Fruit fly (Drosophila melanogaster) whole organism: ENCODE data around the gene aay.

Experiments
- CG8478 ChIP-seq: fragments of >200 bp; optimal IDR thresholded peaks from 2 replicates; lab custom pipeline; 2018; ENCODE audit warnings: inconsistent platforms
- Dll ChIP-seq: fragments of >200 bp; optimal IDR thresholded peaks from 2 replicates; lab custom pipeline; 2017
- EcR ChIP-seq, 2 experiments: fragments of >200 bp; optimal IDR thresholded peaks; 2 replicates each; lab custom pipeline; 2017; ENCODE audit warnings: missing biosample characterization in 2 of 2, missing genetic modification characterization in 2 of 2, missing genetic modification reagents in 2 of 2
- pan ChIP-seq: fragments of >200 bp; optimal IDR thresholded peaks from 2 replicates; lab custom pipeline; 2017
- psq ChIP-seq: fragments of >200 bp; optimal IDR thresholded peaks from 2 replicates; lab custom pipeline; 2017
- usp ChIP-seq: fragments of >200 bp; optimal IDR thresholded peaks from 2 replicates; lab custom pipeline; 2017; ENCODE audit warnings: missing biosample characterization, missing genetic modification characterization, mixed read lengths

aay gene

DNA sequence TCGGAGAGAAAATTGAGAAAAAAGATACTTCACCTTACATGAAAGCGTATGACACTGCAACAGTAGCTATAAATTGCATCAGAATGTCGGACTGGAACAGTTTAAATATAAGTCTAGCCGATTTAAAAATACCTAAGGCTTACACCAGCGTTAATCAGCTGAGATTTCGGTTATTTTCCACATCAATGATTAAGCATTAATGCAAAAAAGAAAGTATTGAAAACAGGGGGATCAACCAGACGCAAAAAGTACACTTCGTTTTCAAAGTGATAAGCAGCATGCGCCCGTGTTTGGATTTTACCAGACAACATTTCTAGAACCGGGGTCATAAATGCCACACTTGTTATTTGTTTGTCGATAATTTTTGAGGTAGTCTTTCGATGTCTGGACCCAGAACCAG lies 918 bp upstream of the aay start:
- TF ChIP-seq pan (lab: Kevin White, UChicago): no peak
- TF ChIP-seq psq (lab: Kevin White, UChicago): no peak
- TF ChIP-seq EcR (GFP tag; optimal IDR thresholded peaks at IDR 0.05; lab: Kevin White, UChicago): no peak
- no peak for TF ChIP-seq CG8478 (lab: Kevin White, UChicago)
- TF ChIP-seq Dll (lab: Kevin White, UChicago): no peak
- no peak for TF ChIP-seq usp (GFP tag; lab: Kevin White, UChicago)

DNA sequence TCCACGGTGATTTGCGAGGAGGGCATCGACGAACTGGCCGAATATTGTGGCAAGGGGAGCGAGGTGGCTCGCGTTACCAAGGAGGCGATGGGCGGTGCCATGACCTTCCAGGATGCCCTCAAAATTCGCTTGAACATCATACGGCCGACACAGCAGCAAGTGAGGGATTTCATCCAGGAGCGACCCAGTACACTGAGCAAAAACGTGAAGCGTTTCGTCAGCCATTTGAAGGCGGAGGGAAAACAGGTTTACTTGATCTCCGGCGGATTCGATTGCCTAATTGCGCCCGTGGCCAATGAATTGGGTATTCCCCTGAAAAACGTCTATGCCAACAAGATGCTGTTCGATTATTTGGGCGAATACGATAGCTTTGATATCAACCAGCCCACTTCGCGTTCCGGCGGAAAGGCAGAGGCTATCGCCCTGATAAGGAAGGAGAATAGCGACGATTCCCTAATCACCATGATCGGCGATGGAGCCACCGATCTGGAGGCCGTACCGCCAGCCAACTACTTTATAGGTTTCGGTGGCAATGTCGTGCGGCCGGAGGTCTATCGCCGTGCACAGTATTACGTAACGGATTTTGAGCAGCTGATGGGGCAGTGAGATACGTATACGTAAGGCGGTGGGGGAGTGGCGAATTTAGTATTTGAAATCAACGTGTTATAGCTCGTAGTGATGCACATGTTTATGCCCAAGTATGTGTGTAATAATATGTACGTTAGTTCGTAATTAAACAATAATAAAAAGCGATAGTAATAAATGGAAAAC lies 889 bp downstream of the aay start:
- TF ChIP-seq EcR (GFP tag; optimal IDR thresholded peaks at IDR 0.05; lab: Kevin White, UChicago): no peak

DNA sequence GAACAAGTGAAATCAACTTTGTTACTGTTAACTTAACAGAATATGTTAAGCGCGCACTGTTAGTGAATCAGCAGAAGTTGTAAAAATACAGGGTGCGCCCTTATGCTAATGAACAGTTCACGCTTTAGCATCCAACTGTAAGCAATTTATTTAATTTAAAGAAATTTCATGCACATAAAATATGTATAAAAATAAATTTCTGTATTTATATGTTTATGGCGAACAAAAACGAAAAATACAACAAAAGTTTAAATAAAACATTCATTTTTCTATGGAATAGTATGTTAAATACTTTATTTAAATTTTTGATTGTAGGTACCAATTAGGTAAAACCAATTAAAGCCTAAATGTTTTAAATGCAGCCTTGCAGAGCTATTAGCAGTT lies 1.5 kb downstream of the aay start:
- no peak for TF ChIP-seq usp (GFP tag; lab: Kevin White, UChicago)
- TF ChIP-seq EcR (GFP tag; optimal IDR thresholded peaks at IDR 0.05; lab: Kevin White, UChicago): no peak
- no peak for TF ChIP-seq CG8478 (lab: Kevin White, UChicago)
- no peak for TF ChIP-seq psq (lab: Kevin White, UChicago)
- no peak for TF ChIP-seq pan (lab: Kevin White, UChicago)
- TF ChIP-seq Dll (lab: Kevin White, UChicago): no peak

DNA sequence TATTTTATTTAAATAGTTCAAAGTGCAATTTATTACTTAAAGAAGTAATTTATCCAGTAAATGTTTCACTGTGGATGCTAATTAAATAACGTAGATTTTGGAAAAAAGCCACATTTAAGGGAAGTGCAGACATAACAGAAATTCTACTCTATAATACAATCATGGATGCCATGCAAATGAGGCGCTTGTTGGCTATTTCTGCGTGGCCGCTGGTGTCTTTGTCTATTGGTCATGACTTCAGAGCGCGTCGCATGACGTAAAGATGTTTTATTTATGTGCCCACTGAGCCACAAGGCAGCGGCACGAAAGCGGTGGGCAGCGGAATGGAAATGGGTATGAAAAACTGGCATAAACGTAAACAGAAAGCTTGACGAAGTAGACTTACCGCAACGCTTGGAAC lies 2.8 kb downstream of the aay start:
- TF ChIP-seq usp (GFP tag; lab: Kevin White, UChicago) (no peak), psq (lab: Kevin White, UChicago) (no peak), EcR (GFP tag; optimal IDR thresholded peaks at IDR 0.05; lab: Kevin White, UChicago) (no peak), CG8478 (lab: Kevin White, UChicago) (no peak), pan (lab: Kevin White, UChicago) (no peak), Dll (lab: Kevin White, UChicago) (no peak)

DNA sequence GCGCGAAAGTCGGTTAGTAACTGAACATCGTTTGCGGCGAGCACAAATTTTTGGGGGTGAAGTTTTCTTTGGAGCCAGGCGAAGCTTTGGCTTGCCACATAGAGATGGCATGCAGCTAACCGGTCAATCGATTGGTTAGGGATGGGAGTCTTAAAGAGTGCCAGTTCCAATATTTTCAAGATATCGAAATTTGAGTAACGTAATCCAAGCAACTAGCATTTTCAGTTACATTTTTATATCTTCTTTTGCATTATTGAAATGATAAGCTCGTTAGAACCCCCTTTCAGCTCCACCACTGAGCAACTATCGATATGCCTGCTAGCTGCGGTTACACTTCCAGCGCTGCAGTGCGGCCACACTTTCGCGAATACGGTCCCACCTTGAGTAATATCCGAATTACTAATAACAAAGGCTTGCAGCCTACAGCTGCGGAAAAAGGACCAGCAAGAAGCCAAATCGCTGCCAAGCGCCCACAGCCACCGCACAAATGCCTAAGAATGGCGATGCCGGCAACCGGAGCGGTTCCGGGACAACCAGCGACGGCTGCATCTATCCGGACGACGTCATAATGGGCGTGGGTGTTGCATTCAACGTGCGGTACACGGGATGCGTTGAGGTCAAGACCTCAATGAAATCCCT lies 3.7 kb downstream of the aay start, which contains the start of the genes Atat and Shc:
Gene Atat, minus strand, starts transcription at position 103 of the 639 bp plus-strand sequence.
Gene Shc, plus strand, starts transcription at position 355 of the 639 bp plus-strand sequence.
- TF ChIP-seq usp (GFP tag; lab: Kevin White, UChicago): no peak
- TF ChIP-seq EcR (GFP tag; optimal IDR thresholded peaks at IDR 0.05; lab: Kevin White, UChicago): no peak
- TF ChIP-seq Dll (lab: Kevin White, UChicago): no peak
- TF ChIP-seq pan (lab: Kevin White, UChicago): no peak
- no peak for TF ChIP-seq CG8478 (lab: Kevin White, UChicago)
- no peak for TF ChIP-seq psq (lab: Kevin White, UChicago)

DNA sequence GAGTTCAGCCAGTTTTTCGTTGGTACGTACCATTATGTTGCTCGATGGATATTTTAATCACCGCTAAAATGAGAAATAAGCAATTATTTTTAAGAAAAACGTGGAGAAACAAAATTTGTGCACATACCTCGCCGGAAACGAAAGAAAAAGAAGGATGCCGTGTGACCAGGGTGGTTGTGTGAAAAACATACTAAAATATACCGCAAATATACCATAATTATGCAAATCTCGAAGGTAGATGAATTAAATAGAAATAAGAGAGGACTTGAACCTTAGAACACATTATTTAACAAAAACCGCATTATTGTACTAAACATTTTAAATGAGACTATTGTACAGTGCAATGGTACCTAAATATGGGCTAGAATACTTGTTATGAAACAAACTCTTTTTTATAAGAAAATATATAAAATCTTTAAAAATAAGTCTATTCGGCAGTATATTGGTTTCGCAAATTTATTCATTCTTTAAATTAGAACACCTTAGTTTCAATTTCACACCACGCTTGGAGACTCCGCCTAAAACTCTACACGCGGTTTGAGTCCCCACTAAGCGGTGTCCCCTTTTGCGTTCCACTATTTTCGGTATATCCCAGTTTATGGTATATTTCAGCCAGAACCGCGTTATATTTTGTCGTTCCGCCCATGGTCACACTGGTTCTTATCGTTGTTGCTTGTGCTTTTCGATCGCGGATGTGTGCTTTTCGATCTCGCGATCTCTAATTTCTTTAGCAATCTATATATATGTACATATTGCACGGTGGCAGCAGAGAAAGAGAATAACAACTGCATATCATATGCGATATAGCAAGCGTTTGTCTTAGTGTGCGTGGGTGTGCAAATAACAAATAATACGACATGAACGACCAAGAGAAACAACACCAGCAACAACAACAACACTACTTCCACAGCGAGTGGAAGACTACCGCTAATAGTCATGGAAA lies 6.9 kb downstream of the aay start, which contains the start of the genes RpS17 and MTF-1:
Gene RpS17, minus strand, starts transcription at position 157 of the 943 bp plus-strand sequence.
Gene MTF-1, plus strand, starts transcription at position 648 of the 943 bp plus-strand sequence.
- no peak for TF ChIP-seq EcR (GFP tag; optimal IDR thresholded peaks at IDR 0.05; lab: Kevin White, UChicago)

DNA sequence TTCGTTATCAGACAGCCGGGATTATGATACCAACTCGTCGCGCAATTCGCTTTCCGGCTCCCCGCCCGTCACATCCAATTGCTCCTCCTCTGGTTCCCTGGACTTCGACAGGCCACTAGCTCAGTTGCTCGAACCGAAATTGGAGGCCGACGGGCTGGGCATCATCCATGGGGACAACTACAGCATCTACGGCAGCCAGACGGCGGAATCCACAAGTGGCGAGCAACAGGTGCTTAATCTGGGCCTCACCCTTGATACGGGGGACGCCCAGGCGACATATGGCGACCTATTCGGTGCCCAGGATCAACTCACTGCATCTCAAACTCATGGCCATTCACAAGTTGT lies 7.5 kb downstream of the aay start:
- no peak for TF ChIP-seq CG8478 (lab: Kevin White, UChicago)
- TF ChIP-seq psq (lab: Kevin White, UChicago): no peak
- no peak for TF ChIP-seq Dll (lab: Kevin White, UChicago)

DNA sequence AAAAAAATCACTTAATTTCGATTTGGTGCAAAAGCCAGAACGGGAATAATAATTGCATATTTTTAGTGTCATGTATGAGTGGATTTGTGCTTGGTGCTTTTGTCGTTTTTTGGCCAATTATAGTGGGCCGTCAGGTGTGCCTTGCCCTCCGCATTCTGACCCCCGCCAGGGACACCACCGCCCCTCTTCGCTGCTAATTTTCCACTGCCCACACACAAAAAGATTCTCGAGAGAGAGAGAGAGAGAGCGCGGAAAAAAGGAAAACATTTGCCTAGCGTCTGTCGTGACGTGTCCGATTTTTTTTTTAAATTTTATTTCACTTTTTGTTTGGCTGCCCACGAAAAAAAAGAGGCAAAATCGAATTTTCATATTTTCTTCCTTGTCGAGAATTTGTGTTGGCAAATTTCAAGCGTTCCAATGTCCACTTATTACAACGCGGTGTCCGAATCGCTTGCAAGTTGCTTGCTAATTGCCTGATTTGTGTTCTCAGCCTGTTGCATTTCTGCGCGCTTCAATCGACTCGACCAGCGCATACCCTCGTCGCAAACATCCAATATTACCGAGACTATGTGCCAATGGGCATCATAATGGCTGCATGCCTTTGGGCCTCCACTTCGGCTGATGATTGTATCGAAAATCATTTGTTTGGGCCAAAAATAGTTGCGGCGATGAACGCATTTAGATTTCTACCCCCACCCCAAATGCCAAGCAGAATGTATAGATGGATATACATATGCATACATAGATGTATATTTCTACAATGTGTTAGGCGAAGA lies 9.0 kb downstream of the aay start:
- peak; percentile 4 for TF ChIP-seq pan (lab: Kevin White, UChicago)
- TF ChIP-seq usp (GFP tag; lab: Kevin White, UChicago): no peak

DNA sequence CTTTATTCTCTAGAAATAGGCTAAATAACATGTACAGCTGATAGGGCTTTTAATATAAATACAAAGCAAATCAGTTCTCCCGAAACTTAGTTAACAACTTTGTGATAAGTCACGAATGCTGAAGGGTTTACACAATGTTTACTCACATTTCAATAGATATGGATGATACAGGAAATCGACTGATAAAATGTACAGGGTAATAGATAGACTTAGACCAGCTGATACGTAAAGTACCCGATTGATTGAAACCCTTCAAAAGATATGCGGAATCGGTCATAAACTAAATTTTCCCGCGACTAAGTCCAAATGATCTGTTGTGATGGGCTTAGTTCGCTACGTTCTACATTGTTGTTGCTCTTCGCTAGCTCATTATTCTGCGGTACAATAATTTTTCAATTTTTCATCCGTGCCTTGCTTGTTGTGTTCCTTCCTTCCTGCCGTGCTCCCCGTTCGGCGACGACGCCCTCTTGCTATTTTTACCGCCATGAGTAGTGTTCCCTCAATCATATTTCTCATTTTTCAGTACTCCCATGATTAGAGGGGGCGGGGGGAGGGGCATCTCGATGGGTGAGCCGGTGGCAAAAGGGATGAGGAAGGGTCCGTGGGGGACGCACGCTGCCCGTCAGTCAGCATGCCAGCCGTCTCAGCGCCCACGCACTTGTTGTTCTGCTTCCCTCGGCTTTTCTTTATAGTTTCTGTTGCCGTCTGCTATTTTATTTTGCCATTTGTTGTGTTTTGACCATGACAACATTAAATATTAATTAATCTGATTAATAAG lies 9.9 kb downstream of the aay start:
- TF ChIP-seq usp (GFP tag; lab: Kevin White, UChicago) (no peak), Dll (lab: Kevin White, UChicago) (no peak), psq (lab: Kevin White, UChicago) (no peak), pan (lab: Kevin White, UChicago) (no peak), EcR (GFP tag; optimal IDR thresholded peaks at IDR 0.05; lab: Kevin White, UChicago) (no peak), CG8478 (lab: Kevin White, UChicago) (no peak)

DNA sequence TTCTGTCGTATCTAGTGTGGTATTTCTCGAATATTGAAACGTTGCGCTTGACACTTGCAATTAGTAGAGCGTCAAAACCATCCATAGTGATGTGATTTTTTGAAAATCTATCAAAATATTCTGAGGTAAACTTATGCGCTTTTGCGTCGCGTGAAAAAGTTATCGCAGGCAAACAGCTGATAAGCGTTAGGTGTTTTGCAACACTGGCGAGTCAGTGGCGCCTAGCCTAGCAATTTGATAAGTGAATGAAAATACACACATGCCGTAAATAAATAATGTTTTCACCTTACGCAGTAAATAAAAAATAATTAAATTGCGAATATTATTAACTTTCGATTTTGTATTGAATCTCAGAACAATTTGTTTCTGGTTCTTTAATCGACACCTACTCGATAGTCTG lies 12.3 kb downstream of the aay start, which contains the start of gene CG42526:
Gene CG42526, minus strand, starts transcription at position 85 of the 400 bp plus-strand sequence.
- TF ChIP-seq psq (lab: Kevin White, UChicago): no peak
- no peak for TF ChIP-seq pan (lab: Kevin White, UChicago)
